Worm (Caenorhabditis elegans) whole organism, L4 larva: ENCODE results near the gene idpc-6.
"Not testable (repeated sequence)": the region's sequence is repeated elsewhere in the genome, so short reads cannot be mapped to it uniquely, and the experiment has no call there.

Experiments
- F49E8.2 ChIP-seq: sonication (generic microtip); optimal IDR thresholded peaks from 2 replicates; lab custom pipeline; 2016; ENCODE audit warnings: missing compliant biosample characterization, mild to moderate bottlenecking, missing genetic modification characterization, borderline replicate concordance
- ama-1 ChIP-seq: fragments of 150-350 bp; optimal IDR thresholded peaks from 2 replicates; lab custom pipeline; 2014; ENCODE audit warnings: inconsistent platforms, mixed read lengths
- ceh-28 ChIP-seq: fragments of 150-350 bp; optimal IDR thresholded peaks from 2 replicates; lab custom pipeline; 2014; ENCODE audit warnings: missing biosample characterization, missing genetic modification reagents, missing genetic modification characterization
- ceh-44 ChIP-seq: fragments of 200-800 bp; sonication (Bioruptor generic); IDR thresholded peaks from 2 replicates; pipeline ENCODE4 v1.3.6; 2022; ENCODE audit warnings: missing genetic modification reagents, missing genetic modification characterization, missing compliant biosample characterization
- nhr-237 ChIP-seq: sonication (generic microtip); optimal IDR thresholded peaks from 2 replicates; lab custom pipeline; 2017; ENCODE audit warnings: missing biosample characterization, missing genetic modification characterization
- nhr-76 ChIP-seq: fragments of 150-350 bp; optimal IDR thresholded peaks from 2 replicates; lab custom pipeline; 2014; ENCODE audit warnings: missing biosample characterization, missing genetic modification characterization
- pha-4 ChIP-seq, 2 experiments: fragments of 150-350 bp in 1 of 2; fragments of 200-800 bp in 1 of 2; sonication (Bioruptor generic) in 1 of 2; IDR thresholded peaks in 1 of 2; optimal IDR thresholded peaks in 1 of 2; 2 replicates each; pipeline versions ENCODE4 v1.3.6 to Lab custom; 2014 to 2022; ENCODE audit warnings: missing genetic modification characterization in 2 of 2, missing genetic modification reagents in 2 of 2, missing biosample characterization in 1 of 2, missing compliant biosample characterization in 1 of 2
- pqm-1 ChIP-seq: sonication (generic microtip); optimal IDR thresholded peaks from 2 replicates; lab custom pipeline; 2017; ENCODE audit warnings: missing biosample characterization, missing genetic modification characterization
- rbr-2 ChIP-seq: sonication (generic microtip); optimal IDR thresholded peaks from 2 replicates; lab custom pipeline; 2016; ENCODE audit warnings: missing genotype, missing genetic modification characterization, missing compliant biosample characterization
- unc-39 ChIP-seq: sonication (generic microtip); optimal IDR thresholded peaks from 2 replicates; lab custom pipeline; 2017; ENCODE audit warnings: missing biosample characterization, missing genetic modification characterization

DNA sequence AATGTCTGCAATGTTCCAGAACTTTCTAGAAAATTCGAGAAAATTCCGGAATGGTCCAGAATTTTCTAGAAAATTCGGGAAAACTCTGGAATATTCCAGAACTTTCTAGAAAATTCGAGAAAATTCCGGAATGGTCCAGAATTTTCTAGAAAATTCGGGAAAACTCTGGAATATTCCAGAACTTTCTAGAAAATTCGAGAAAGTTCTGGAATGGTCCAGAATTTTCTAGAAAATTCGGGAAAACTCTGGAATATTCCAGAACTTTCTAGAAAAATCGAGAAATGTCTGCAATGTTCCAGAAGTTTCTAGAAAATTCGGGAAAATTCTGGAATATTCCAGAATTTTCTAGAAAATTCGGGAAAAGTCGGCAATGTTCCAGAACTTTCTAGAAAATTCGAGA, 16.5 kb upstream of the idpc-6 start:
- not testable (repeated sequence) for TF ChIP-seq ama-1 (lab: Kevin White, UChicago); unc-39 (tag; lab: Kevin White, UChicago); nhr-76 (tag; lab: Kevin White, UChicago); nhr-237 (tag; lab: Kevin White, UChicago); pqm-1 (tag; lab: Kevin White, UChicago); rbr-2 (tag; lab: Kevin White, UChicago); ceh-28; ceh-44 (GFP tag; lab: Robert Waterston, UW); F49E8.2; pha-4 (tag; optimal IDR thresholded peaks at IDR 0.05; lab: Kevin White, UChicago)
- 0 out of 2 replicates have a peak, but pooled peaks have one; percentile 27 for TF ChIP-seq pha-4 (GFP tag; IDR thresholded peaks at IDR 0.05; lab: Robert Waterston, UW)
